Fruit fly (Drosophila melanogaster) S2 (cell line): ENCODE data around the gene CG14088.

ENCODE experiments used
- CG8478 ChIP-seq: fragments of >200 bp; optimal IDR thresholded peaks from 2 replicates; lab custom pipeline; 2018
- CTCF ChIP-seq, 2 experiments: fragments of >200 bp; optimal IDR thresholded peaks; 2 replicates each; lab custom pipeline; 2018

DNA sequence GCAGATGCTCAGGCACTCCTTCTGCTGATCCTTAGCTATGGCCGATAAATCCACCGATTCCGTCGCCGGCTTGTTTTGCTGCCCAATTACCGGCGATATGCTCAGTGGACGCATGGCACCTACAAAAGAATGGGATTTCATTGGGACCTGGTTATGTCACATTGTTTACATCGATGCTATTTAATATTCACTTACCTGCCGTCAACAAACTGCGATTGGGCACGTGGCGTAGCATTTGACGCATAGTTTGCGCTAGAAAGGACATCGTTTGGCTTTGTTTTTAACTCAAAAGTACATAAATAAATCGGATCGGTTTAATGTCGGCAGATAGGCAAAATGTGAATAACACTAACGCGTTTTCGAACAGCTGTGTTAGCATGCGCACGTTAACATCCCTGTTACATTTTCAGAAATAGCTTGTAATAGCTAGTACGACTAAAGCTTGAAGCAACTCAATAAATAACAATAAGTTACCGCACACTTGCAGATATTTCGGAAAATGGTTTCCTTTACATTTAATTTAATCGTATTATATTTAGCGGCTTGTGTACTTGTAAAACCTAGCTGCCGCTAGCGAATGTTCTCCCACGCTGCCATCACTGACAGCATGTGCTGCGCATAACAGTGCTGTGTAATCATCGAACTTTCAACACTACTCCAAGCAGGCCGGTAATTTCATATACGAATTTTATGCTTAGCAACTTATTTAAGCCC lies 15.6 kb downstream of the CG14088 start, which contains the start of the genes mRpL21 and rept:
- TF ChIP-seq CG8478 (lab: Kevin White, UChicago) (no peak), CTCF (optimal IDR thresholded peaks at IDR 0.05; lab: Kevin White, UChicago) (peak in 1 of 2 experiments; percentile 25)
